Worm (Caenorhabditis elegans): Measurements from ENCODE around the gene K10H10.12.

DNA sequence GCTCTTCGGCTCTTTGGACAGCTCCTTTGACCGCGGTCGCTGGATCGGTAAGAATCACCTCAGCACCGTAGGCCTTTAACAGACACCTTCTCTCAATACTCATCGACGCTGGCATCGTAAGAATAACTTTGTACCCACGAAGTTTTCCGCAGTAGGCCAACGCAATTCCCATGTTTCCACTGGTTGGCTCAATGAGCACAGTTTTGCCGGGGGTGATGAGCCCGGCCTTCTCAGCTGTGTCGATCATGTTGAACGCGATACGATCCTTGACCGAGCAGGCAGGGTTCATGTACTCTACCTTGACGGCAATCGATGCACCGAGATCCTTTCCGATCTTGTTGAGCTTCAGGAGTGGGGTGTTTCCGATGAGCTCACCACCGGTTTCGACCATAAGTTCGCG, 12.1 kb downstream of the K10H10.12 start:
- TF ChIP-seq fos-1 (tag; optimal IDR thresholded peaks at IDR 0.05): no peak
- no peak for TF ChIP-seq ama-1 (optimal IDR thresholded peaks at IDR 0.05)
- no peak for TF ChIP-seq skn-1 (tag; optimal IDR thresholded peaks at IDR 0.05)
- TF ChIP-seq ztf-4 (tag; optimal IDR thresholded peaks at IDR 0.05): no peak
- TF ChIP-seq crh-2 (tag; optimal IDR thresholded peaks at IDR 0.05): no peak
- TF ChIP-seq lsy-2 (tag; optimal IDR thresholded peaks at IDR 0.05): no peak
- TF ChIP-seq unc-39 (tag; optimal IDR thresholded peaks at IDR 0.05): no peak

Measured in whole organism, L2 larva.